Fruit fly (Drosophila melanogaster) whole organism, wandering third instar larva: Measurements from ENCODE around the gene CG13926.
A peak's percentile ranks its signal among the peaks of the same experiment; 100 is the strongest.

Source experiments
- Abd-B ChIP-seq: fragments of >200 bp; optimal IDR thresholded peaks from 2 replicates; lab custom pipeline; 2017; ENCODE audit warnings: missing biosample characterization, missing genetic modification characterization
- CG32264 ChIP-seq: fragments of 200-800 bp; sonication (Bioruptor generic); optimal IDR thresholded peaks from 2 replicates; lab custom pipeline; 2016; ENCODE audit warnings: missing biosample characterization, missing genetic modification characterization
- CG9705 ChIP-seq: fragments of 200-800 bp; sonication (Bioruptor generic); optimal IDR thresholded peaks from 2 replicates; lab custom pipeline; 2018; ENCODE audit warnings: missing biosample characterization, mild to moderate bottlenecking, missing genetic modification characterization
- CrebA ChIP-seq: fragments of 200-800 bp; sonication (Bioruptor generic); optimal IDR thresholded peaks from 2 replicates; lab custom pipeline; 2016; ENCODE audit warnings: missing biosample characterization, mild to moderate bottlenecking, missing genetic modification characterization, borderline replicate concordance
- Dfd ChIP-seq: fragments of >200 bp; optimal IDR thresholded peaks from 2 replicates; lab custom pipeline; 2017; ENCODE audit warnings: missing biosample characterization, missing genetic modification characterization
- Dif ChIP-seq: fragments of 200-275, 200-300 bp; sonication (Bioruptor generic); optimal IDR thresholded peaks from 2 replicates; lab custom pipeline; 2018; ENCODE audit warnings: missing biosample characterization, missing genetic modification characterization; ENCODE audit not compliant: partially characterized antibody
- GATAd ChIP-seq: sonication (Bioruptor generic); optimal IDR thresholded peaks from 2 replicates; lab custom pipeline; 2016; ENCODE audit warnings: missing biosample characterization, missing genetic modification characterization
- HLH106 ChIP-seq: fragments of 200-800 bp; optimal IDR thresholded peaks from 3 replicates; lab custom pipeline; 2019; ENCODE audit warnings: missing biosample characterization, mild to moderate bottlenecking, missing genetic modification characterization, moderate library complexity
- Hnf4 ChIP-seq: fragments of 200-800 bp; sonication (Bioruptor generic); optimal IDR thresholded peaks from 2 replicates; lab custom pipeline; 2016; ENCODE audit warnings: missing biosample characterization, mild to moderate bottlenecking, missing genetic modification characterization
- Hr78 ChIP-seq: fragments of >200 bp; optimal IDR thresholded peaks from 2 replicates; lab custom pipeline; 2017; ENCODE audit warnings: missing biosample characterization, missing genetic modification characterization
- Hr83 ChIP-seq: fragments of 200-300 bp; sonication (Bioruptor generic); optimal IDR thresholded peaks from 2 replicates; lab custom pipeline; 2016; ENCODE audit warnings: missing biosample characterization, mild to moderate bottlenecking, missing genetic modification characterization, moderate library complexity; ENCODE audit not compliant: poor library complexity, severe bottlenecking
- Jra ChIP-seq: sonication (Bioruptor generic); optimal IDR thresholded peaks from 2 replicates; lab custom pipeline; 2016; ENCODE audit warnings: missing biosample characterization, missing genetic modification characterization
- Mio ChIP-seq: sonication (Bioruptor generic); optimal IDR thresholded peaks from 2 replicates; lab custom pipeline; 2016; ENCODE audit warnings: missing biosample characterization, missing genetic modification characterization
- Myc ChIP-seq: fragments of >200 bp; optimal IDR thresholded peaks from 2 replicates; lab custom pipeline; 2017
- N ChIP-seq: fragments of >200 bp; optimal IDR thresholded peaks from 2 replicates; lab custom pipeline; 2018; ENCODE audit warnings: missing biosample characterization, missing external identifiers, missing genetic modification characterization
- OdsH ChIP-seq: fragments of 200-800 bp; sonication (Bioruptor generic); optimal IDR thresholded peaks from 2 replicates; lab custom pipeline; 2016; ENCODE audit warnings: missing biosample characterization, mild to moderate bottlenecking, missing genetic modification characterization
- Rel ChIP-seq, 2 experiments: fragments of 200-800 bp; sonication (Bioruptor generic) in 1 of 2; optimal IDR thresholded peaks; 2 replicates in 1 of 2; 3 replicates in 1 of 2; lab custom pipeline; 2016 to 2019; ENCODE audit warnings: mild to moderate bottlenecking in 2 of 2, missing biosample characterization in 2 of 2, missing genetic modification characterization in 2 of 2, moderate library complexity in 1 of 2
- Sp1 ChIP-seq: fragments of 200-800 bp; sonication (Bioruptor generic); optimal IDR thresholded peaks from 3 replicates; lab custom pipeline; 2019; ENCODE audit warnings: missing biosample characterization, mild to moderate bottlenecking, missing genetic modification characterization, moderate library complexity
- Vsx2 ChIP-seq: fragments of 200-300, 225-300 bp; sonication (Bioruptor generic); optimal IDR thresholded peaks from 2 replicates; lab custom pipeline; 2018; ENCODE audit warnings: missing biosample characterization, missing genetic modification characterization; ENCODE audit not compliant: partially characterized antibody
- br ChIP-seq: fragments of 200-800 bp; sonication (Bioruptor generic); optimal IDR thresholded peaks from 2 replicates; lab custom pipeline; 2016; ENCODE audit warnings: missing biosample characterization, missing genetic modification characterization
- brk ChIP-seq: fragments of 200-800 bp; sonication (Bioruptor generic); optimal IDR thresholded peaks from 2 replicates; lab custom pipeline; 2016; ENCODE audit warnings: missing biosample characterization, mild to moderate bottlenecking, missing genetic modification characterization
- dl ChIP-seq, 2 experiments: fragments of 175-275, 200-275 bp in 1 of 2; fragments of 200-275 bp in 1 of 2; sonication (Bioruptor generic); optimal IDR thresholded peaks; lab custom pipeline; 2018; ENCODE audit warnings: mild to moderate bottlenecking in 2 of 2, missing biosample characterization in 2 of 2, missing genetic modification characterization in 2 of 2, moderate library complexity in 2 of 2; ENCODE audit not compliant: partially characterized antibody in 2 of 2, insufficient read depth in 1 of 2
- dmrt93B ChIP-seq: fragments of 200-800 bp; sonication (Bioruptor generic); optimal IDR thresholded peaks from 2 replicates; lab custom pipeline; 2018; ENCODE audit warnings: missing biosample characterization, mild to moderate bottlenecking, missing genetic modification characterization
- dsf ChIP-seq: sonication (Bioruptor generic); optimal IDR thresholded peaks from 2 replicates; lab custom pipeline; 2016; ENCODE audit warnings: missing biosample characterization, missing genetic modification characterization, borderline replicate concordance
- ey ChIP-seq: fragments of 200-800 bp; sonication (Bioruptor generic); optimal IDR thresholded peaks from 2 replicates; lab custom pipeline; 2016; ENCODE audit warnings: missing biosample characterization, missing genetic modification characterization
- foxo ChIP-seq, 2 experiments: fragments of 200-800 bp; sonication (Bioruptor generic); optimal IDR thresholded peaks; 2 replicates in 1 of 2; 3 replicates in 1 of 2; lab custom pipeline; 2016 to 2017; ENCODE audit warnings: missing biosample characterization in 2 of 2, missing genetic modification characterization in 2 of 2
- fru ChIP-seq: fragments of 200-800 bp; sonication (Bioruptor generic); optimal IDR thresholded peaks from 3 replicates; lab custom pipeline; 2016; ENCODE audit warnings: missing biosample characterization, mild to moderate bottlenecking, missing genetic modification characterization
- h ChIP-seq: fragments of 200-800 bp; sonication (Bioruptor generic); optimal IDR thresholded peaks from 3 replicates; lab custom pipeline; 2016; ENCODE audit warnings: missing biosample characterization, mild to moderate bottlenecking, missing genetic modification characterization
- jim ChIP-seq: fragments of 175-275, 200-325 bp; sonication (Bioruptor generic); optimal IDR thresholded peaks from 2 replicates; lab custom pipeline; 2016; ENCODE audit warnings: missing biosample characterization, mild to moderate bottlenecking, missing genetic modification characterization
- lola ChIP-seq: fragments of >200 bp; optimal IDR thresholded peaks from 2 replicates; lab custom pipeline; 2017; ENCODE audit warnings: missing biosample characterization, missing genetic modification characterization
- pan ChIP-seq: fragments of >200 bp; optimal IDR thresholded peaks from 2 replicates; lab custom pipeline; 2017
- psq ChIP-seq: fragments of 200-800 bp; sonication (Bioruptor generic); optimal IDR thresholded peaks from 3 replicates; lab custom pipeline; 2017; ENCODE audit warnings: missing biosample characterization, mild to moderate bottlenecking, missing genetic modification characterization, moderate library complexity
- rgr ChIP-seq: fragments of 200-800 bp; sonication (Bioruptor generic); optimal IDR thresholded peaks from 3 replicates; lab custom pipeline; 2016; ENCODE audit warnings: missing biosample characterization, mild to moderate bottlenecking, missing genetic modification characterization
- sage ChIP-seq: fragments of 200-800 bp; sonication (Bioruptor generic); optimal IDR thresholded peaks from 2 replicates; lab custom pipeline; 2016; ENCODE audit warnings: missing biosample characterization, mild to moderate bottlenecking, missing genetic modification characterization
- sv ChIP-seq: fragments of 200-800 bp; sonication (Bioruptor generic); optimal IDR thresholded peaks from 3 replicates; lab custom pipeline; 2016; ENCODE audit warnings: missing biosample characterization, missing genetic modification characterization
- tai ChIP-seq: sonication (Bioruptor generic); optimal IDR thresholded peaks from 2 replicates; lab custom pipeline; 2016; ENCODE audit warnings: missing biosample characterization, missing genetic modification characterization
- usp ChIP-seq: fragments of >200 bp; optimal IDR thresholded peaks from 2 replicates; lab custom pipeline; 2017; ENCODE audit warnings: missing biosample characterization, missing genetic modification characterization
- woc ChIP-seq: sonication (Bioruptor generic); optimal IDR thresholded peaks from 2 replicates; lab custom pipeline; 2016; ENCODE audit warnings: missing biosample characterization, mild to moderate bottlenecking, missing genetic modification characterization

The CG13926 gene

DNA sequence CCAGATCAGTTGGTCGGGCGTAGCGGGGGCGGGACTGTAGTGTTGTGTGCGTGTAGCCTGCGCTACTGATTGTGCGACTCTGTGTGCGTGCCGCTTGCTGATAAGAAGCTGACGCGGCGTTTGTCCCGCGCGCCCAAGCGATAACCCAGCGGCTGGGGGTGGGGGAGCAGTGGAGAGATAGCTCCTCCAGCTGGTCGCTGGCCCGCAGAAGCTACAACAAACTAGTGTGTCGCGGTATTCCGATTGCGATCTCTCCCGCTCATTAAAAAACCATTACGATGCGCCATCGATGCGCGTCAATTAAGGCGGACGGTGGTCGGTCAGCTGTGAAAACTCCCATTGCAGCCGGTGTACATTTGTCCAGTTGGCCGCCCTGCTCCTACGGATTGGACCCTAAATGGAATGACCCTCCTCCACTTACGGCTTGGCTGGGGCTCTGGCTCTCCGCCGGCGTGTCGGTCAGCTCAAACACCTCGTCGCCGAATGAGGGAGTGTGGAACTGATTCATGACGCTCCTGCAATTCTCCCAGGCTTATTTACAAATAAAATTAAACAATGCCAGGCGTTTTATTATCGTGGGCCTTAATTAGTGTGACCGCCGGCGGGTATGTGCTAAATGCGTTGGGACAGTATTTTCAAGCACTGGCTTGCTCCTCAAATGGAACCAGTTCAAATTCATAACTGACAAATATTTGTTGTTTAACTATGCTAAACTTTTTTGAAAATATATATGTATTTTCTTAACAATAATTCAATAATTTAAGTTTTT is 15.7 kb downstream of the CG13926 start, which contains the start of gene CG12104:
Gene CG12104 (minus strand): TSS at position 611 of the 769 bp plus-strand sequence.
- TF ChIP-seq brk (GFP tag; lab: Kevin White, UChicago) = no peak
- TF ChIP-seq Rel (GFP tag; optimal IDR thresholded peaks at IDR 0.05; lab: Kevin White, UChicago) = no peak
- TF ChIP-seq Rel (tag; optimal IDR thresholded peaks at IDR 0.05; lab: Kevin White, UChicago) = peak; percentile 1
- peak in 1 of 2 experiments; percentile 11 for TF ChIP-seq foxo (GFP tag; optimal IDR thresholded peaks at IDR 0.05; lab: Kevin White, UChicago)
- peak; percentile 22 for TF ChIP-seq h (GFP tag; lab: Kevin White, UChicago)

DNA sequence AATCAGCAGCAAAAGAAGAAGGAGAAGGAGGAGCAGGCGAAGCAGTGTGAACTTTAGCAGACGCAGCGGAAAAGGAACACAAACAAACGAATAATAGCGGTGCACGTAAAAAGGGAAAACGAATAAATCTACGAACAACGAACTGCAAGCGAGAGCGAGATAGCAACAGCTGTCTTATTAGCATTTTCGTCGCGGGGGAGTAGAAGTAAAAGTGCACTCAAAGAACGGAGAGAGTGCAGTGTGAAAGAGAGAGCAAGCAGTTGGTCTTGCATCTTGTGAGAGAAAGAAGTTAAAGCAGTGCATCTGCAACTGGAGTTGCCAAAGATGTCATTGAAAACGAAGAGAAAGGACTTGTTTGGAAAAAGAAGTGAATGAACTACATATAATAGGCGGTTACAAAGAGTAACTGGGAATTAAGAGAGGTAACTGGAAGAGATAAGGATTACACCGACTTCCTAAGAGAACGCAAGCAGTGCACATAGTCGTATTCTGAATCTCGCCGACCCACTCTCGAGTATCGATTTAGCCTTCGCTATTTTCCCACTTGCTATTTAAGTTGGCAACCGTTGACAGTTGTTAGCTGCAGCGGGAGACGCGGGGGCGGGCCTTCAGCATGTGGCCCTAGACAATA is 25.0 kb downstream of the CG13926 start:
- TF ChIP-seq Vsx2 (GFP tag; lab: Kevin White, UChicago) = peak; percentile 59
- TF ChIP-seq Mio (GFP tag; lab: Kevin White, UChicago) = no peak
- TF ChIP-seq foxo (GFP tag; optimal IDR thresholded peaks at IDR 0.05; lab: Kevin White, UChicago) = no peak
- TF ChIP-seq Dif (GFP tag; lab: Kevin White, UChicago) = peak; percentile 24
- TF ChIP-seq psq (GFP tag; lab: Kevin White, UChicago) = peak; percentile 80

DNA sequence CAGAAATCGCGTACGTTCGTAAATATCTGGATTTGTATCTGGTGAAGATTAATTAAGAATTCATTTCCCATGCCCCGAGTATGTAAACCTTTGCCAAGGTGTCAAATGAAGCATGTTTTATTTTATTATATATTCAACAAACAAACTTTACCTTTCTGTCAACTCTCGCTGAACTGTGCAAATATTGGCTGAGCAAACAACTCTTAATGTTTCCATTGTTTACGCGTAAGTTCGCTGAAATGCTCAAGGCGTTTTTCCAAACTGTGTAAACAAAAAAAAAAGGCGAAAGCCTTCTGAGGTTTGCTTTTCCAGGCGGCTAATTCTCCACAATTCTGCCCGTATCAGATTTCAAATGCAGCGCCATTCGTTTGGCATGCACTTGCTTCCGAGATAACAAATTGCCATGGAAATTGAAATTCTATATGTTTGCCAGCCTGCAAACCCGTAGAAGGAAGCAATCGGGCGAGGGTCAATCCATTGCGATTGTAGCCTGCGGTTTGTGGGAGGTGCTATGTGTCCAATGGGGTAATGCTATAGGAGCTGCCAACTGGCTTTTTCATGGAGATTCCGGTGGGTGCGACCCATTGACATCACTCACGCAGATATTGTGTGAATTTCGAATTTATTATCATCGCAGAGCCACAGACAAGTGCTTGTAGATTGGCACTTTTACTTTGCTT is 26.1 kb downstream of the CG13926 start:
- no peak for TF ChIP-seq Abd-B (GFP tag; lab: Kevin White, UChicago)
- TF ChIP-seq HLH106 = peak; percentile 89
- TF ChIP-seq Hnf4 (GFP tag; lab: Kevin White, UChicago) = peak; percentile 99
- TF ChIP-seq Sp1 = peak; percentile 97
- TF ChIP-seq CG9705 = peak; percentile 95
- peak; percentile 91 for TF ChIP-seq ey
- peak; percentile 97 for TF ChIP-seq CG32264 (GFP tag; lab: Kevin White, UChicago)
- TF ChIP-seq sage (GFP tag; lab: Kevin White, UChicago) = peak; percentile 96
- TF ChIP-seq pan (lab: Kevin White, UChicago) = no peak
- TF ChIP-seq Dif (GFP tag; lab: Kevin White, UChicago) = no peak
- peak; percentile 95 for TF ChIP-seq psq (GFP tag; lab: Kevin White, UChicago)
- TF ChIP-seq br (GFP tag; lab: Kevin White, UChicago) = peak; percentile 98
- TF ChIP-seq foxo (GFP tag; optimal IDR thresholded peaks at IDR 0.05; lab: Kevin White, UChicago) = peak; percentile 90 to 97
- peak; percentile 97 for TF ChIP-seq fru (GFP tag; lab: Kevin White, UChicago)
- peak; percentile 60 for TF ChIP-seq sv (GFP tag; lab: Kevin White, UChicago)
- no peak for TF ChIP-seq lola
- TF ChIP-seq GATAd (GFP tag; lab: Kevin White, UChicago) = peak; percentile 94
- no peak for TF ChIP-seq Vsx2 (GFP tag; lab: Kevin White, UChicago)
- no peak for TF ChIP-seq Myc (lab: Kevin White, UChicago)
- TF ChIP-seq woc (GFP tag; lab: Kevin White, UChicago) = peak; percentile 86
- no peak for TF ChIP-seq Dfd (GFP tag; lab: Kevin White, UChicago)
- TF ChIP-seq dsf (GFP tag; lab: Kevin White, UChicago) = peak; percentile 97
- TF ChIP-seq usp = no peak
- peak; percentile 92 for TF ChIP-seq dmrt93B (GFP tag; lab: Kevin White, UChicago)
- TF ChIP-seq Hr78 (GFP tag; lab: Kevin White, UChicago) = no peak
- TF ChIP-seq dl (GFP tag; optimal IDR thresholded peaks at IDR 0.05; lab: Kevin White, UChicago; ENCODE audit: insufficient read depth in 1 of 2, partially characterized antibody in 2 of 2) = no peak
- peak; percentile 100 for TF ChIP-seq Hr83
- TF ChIP-seq Jra (GFP tag; lab: Kevin White, UChicago) = peak; percentile 98
- no peak for TF ChIP-seq N (GFP tag; lab: Kevin White, UChicago)
- TF ChIP-seq tai = no peak
- TF ChIP-seq Mio (GFP tag; lab: Kevin White, UChicago) = peak; percentile 93
- peak; percentile 99 for TF ChIP-seq OdsH (GFP tag; lab: Kevin White, UChicago)
- peak; percentile 98 for TF ChIP-seq jim (GFP tag; lab: Kevin White, UChicago)
- TF ChIP-seq brk (GFP tag; lab: Kevin White, UChicago) = no peak
- no peak for TF ChIP-seq CrebA
- TF ChIP-seq h (GFP tag; lab: Kevin White, UChicago) = peak; percentile 99
- TF ChIP-seq Rel (GFP tag; optimal IDR thresholded peaks at IDR 0.05; lab: Kevin White, UChicago) = peak; percentile 82
- peak; percentile 84 for TF ChIP-seq Rel (tag; optimal IDR thresholded peaks at IDR 0.05; lab: Kevin White, UChicago)
- peak; percentile 99 for TF ChIP-seq rgr (GFP tag; lab: Kevin White, UChicago)
